Worm (Caenorhabditis elegans): ENCODE results near the gene ufd-2.

ufd-2 gene

ce11 chrII:8016761-8017160 lies 45.8 kb upstream of the ufd-2 start (continued):
- TF ChIP-seq sptf-1 (tag; optimal IDR thresholded peaks at IDR 0.05) (no peak), efl-3 (GFP tag; optimal IDR thresholded peaks at IDR 0.05) (no peak), xbp-1 (tag; optimal IDR thresholded peaks at IDR 0.05) (peak; percentile 43), Y116A8C.19 (tag; optimal IDR thresholded peaks at IDR 0.05; ENCODE audit: borderline replicate concordance) (no peak), ztf-4 (tag; optimal IDR thresholded peaks at IDR 0.05) (peak; percentile 67), rnt-1 (tag; optimal IDR thresholded peaks at IDR 0.05) (no peak), ceh-82 (tag; optimal IDR thresholded peaks at IDR 0.05) (peak in 1 of 3 experiments; percentile 27), nhr-19 (GFP tag; conservative IDR thresholded peaks at IDR 0.05) (peak; percentile 80), egl-13 (tag; optimal IDR thresholded peaks at IDR 0.05) (no peak), mef-2 (tag; optimal IDR thresholded peaks at IDR 0.05) (no peak), irx-1 (tag; optimal IDR thresholded peaks at IDR 0.05) (peak; percentile 22), nhr-28 (tag; optimal IDR thresholded peaks at IDR 0.05) (no peak), lir-3 (tag; optimal IDR thresholded peaks at IDR 0.05; ENCODE audit: poor library complexity) (peak; percentile 65), ces-1 (GFP tag; optimal IDR thresholded peaks at IDR 0.05) (no peak), ceh-8 (GFP tag; optimal IDR thresholded peaks at IDR 0.05) (no peak), elt-3 (tag; optimal IDR thresholded peaks at IDR 0.05) (peak in 4 of 6 experiments; percentile 27 to 98 (median 65)), jun-1 (tag; optimal IDR thresholded peaks at IDR 0.05) (peak; percentile 54), F16B12.6 (tag; optimal IDR thresholded peaks at IDR 0.05) (no peak), nhr-71 (tag; optimal IDR thresholded peaks at IDR 0.05) (peak; percentile 93), unc-98 (GFP tag; IDR thresholded peaks at IDR 0.05) (no peak), lin-39 (tag; optimal IDR thresholded peaks at IDR 0.05) (peak; percentile 6), blmp-1 (tag; optimal IDR thresholded peaks at IDR 0.05) (peak; percentile 92), unc-62 (GFP tag; optimal IDR thresholded peaks at IDR 0.05) (no peak), tbx-2 (tag; optimal IDR thresholded peaks at IDR 0.05) (peak; percentile 69), mab-9 (GFP tag; IDR thresholded peaks at IDR 0.05) (0 out of 2 replicates have a peak, but pooled peaks have one; percentile 39), pqm-1 (tag; optimal IDR thresholded peaks at IDR 0.05) (no peak), ama-1 (optimal IDR thresholded peaks at IDR 0.05) (peak; percentile 32), snpc-4 (tag; optimal IDR thresholded peaks at IDR 0.05) (peak; percentile 23), dpl-1 (GFP tag; optimal IDR thresholded peaks at IDR 0.05) (peak in 2 of 3 experiments; percentile 52 to 57), unc-130 (tag; optimal IDR thresholded peaks at IDR 0.05) (peak; percentile 66), fkh-4 (tag; optimal IDR thresholded peaks at IDR 0.05; ENCODE audit: borderline replicate concordance) (no peak), nhr-11 (tag; optimal IDR thresholded peaks at IDR 0.05) (no peak), lin-14 (GFP tag; optimal IDR thresholded peaks at IDR 0.05) (peak; percentile 93), pax-3 (tag; optimal IDR thresholded peaks at IDR 0.05) (no peak), zag-1 (tag; optimal IDR thresholded peaks at IDR 0.05) (no peak), lin-35 (GFP tag; optimal IDR thresholded peaks at IDR 0.05) (peak; percentile 35 to 86), nhr-12 (tag; optimal IDR thresholded peaks at IDR 0.05) (no peak)

DNA sequence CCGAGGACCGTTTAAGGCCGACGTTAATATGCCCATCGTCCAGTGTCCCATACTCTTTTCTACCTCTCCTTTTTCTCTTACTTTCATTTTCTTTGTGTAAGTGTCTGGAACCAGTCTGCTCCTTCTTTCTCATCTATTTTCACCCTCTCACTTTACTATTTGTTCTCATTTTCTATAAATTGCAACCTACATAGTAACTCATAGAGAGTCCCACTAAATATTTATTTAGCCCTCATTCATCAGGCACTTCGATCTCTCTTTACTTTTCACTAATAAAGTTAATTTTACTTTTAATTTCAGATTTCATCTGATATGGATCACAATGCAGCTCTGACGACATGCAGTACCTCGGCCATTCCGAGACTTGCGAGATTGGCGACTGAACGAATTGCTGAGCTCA lies 45.2 kb upstream of the ufd-2 start, which contains the start of gene zyg-11:
Gene zyg-11, plus strand, starts transcription at position 301 of the 400 bp plus-strand sequence.
- TF ChIP-seq lir-3 (tag; optimal IDR thresholded peaks at IDR 0.05; ENCODE audit: poor library complexity) (peak; percentile 7), elt-2 (tag; optimal IDR thresholded peaks at IDR 0.05) (no peak), efl-1 (optimal IDR thresholded peaks at IDR 0.05) (peak in 1 of 2 experiments; percentile 12), efl-1 (GFP tag; optimal IDR thresholded peaks at IDR 0.05 in 1 of 2) (no peak), mab-9 (GFP tag; IDR thresholded peaks at IDR 0.05) (no peak)

DNA sequence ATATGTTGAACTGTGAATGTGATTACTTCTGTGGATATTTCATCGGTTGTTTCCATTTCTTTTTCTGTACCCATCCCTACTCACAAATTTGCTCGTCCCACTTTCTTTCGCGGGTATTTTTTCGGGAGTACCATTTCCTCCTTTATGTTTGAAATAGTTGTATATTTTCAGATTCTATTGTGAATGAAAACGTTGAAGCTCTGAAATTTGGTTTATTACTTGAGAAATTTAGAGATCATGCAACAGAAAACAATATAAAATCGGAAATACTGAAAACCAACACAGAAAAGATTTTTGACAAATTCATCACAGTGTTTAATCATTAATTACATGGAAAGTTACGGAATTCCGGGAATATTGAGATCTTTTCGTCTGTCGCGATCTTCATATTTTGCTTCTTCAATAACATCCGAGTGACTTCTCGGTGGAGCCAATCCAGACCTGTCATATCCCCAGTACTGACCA lies 41.9 kb upstream of the ufd-2 start:
- TF ChIP-seq unc-30 (tag; optimal IDR thresholded peaks at IDR 0.05), result no peak
- TF ChIP-seq xbp-1 (tag; optimal IDR thresholded peaks at IDR 0.05), result no peak
- no peak for TF ChIP-seq F16B12.6 (tag; optimal IDR thresholded peaks at IDR 0.05)
- no peak for TF ChIP-seq pag-3 (tag; optimal IDR thresholded peaks at IDR 0.05; ENCODE audit: borderline replicate concordance, insufficient read depth)
- peak; percentile 47 for TF ChIP-seq aly-2 (tag; optimal IDR thresholded peaks at IDR 0.05)
- TF ChIP-seq tbx-2 (tag; optimal IDR thresholded peaks at IDR 0.05), result no peak
- no peak for TF ChIP-seq fkh-4 (tag; optimal IDR thresholded peaks at IDR 0.05; ENCODE audit: borderline replicate concordance)
- no peak for TF ChIP-seq efl-1 (optimal IDR thresholded peaks at IDR 0.05)
- TF ChIP-seq efl-1 (GFP tag; optimal IDR thresholded peaks at IDR 0.05 in 1 of 2), result peak in 1 of 2 experiments; percentile 54
- TF ChIP-seq nhr-19 (GFP tag; conservative IDR thresholded peaks at IDR 0.05), result no peak
- no peak for TF ChIP-seq blmp-1 (tag; optimal IDR thresholded peaks at IDR 0.05)
- no peak for TF ChIP-seq mef-2 (tag; optimal IDR thresholded peaks at IDR 0.05)
- TF ChIP-seq ceh-8 (GFP tag; optimal IDR thresholded peaks at IDR 0.05), result no peak
- no peak for TF ChIP-seq snpc-4 (tag; optimal IDR thresholded peaks at IDR 0.05)
- no peak for TF ChIP-seq vab-15 (tag; optimal IDR thresholded peaks at IDR 0.05)
- peak; percentile 20 for TF ChIP-seq nhr-90 (tag; optimal IDR thresholded peaks at IDR 0.05; ENCODE audit: poor library complexity)
- no peak for TF ChIP-seq hlh-17 (GFP tag; optimal IDR thresholded peaks at IDR 0.05; ENCODE audit: borderline replicate concordance)
- no peak for TF ChIP-seq fos-1 (tag; optimal IDR thresholded peaks at IDR 0.05)
- no peak for TF ChIP-seq rnt-1 (tag; optimal IDR thresholded peaks at IDR 0.05)
- no peak for TF ChIP-seq sox-4 (tag; optimal IDR thresholded peaks at IDR 0.05)
